Fruit fly (Drosophila melanogaster) whole organism, embryonic: ENCODE results near the gene Invadolysin.

Experiments
- ATbp ChIP-seq: fragments of 200-800 bp; sonication (Bioruptor generic); optimal IDR thresholded peaks from 2 replicates; lab custom pipeline; 2017; ENCODE audit warnings: missing biosample characterization, mild to moderate bottlenecking, missing genetic modification characterization, missing genetic modification reagents
- CG11398 ChIP-seq: fragments of 200-800 bp; sonication (Bioruptor generic); optimal IDR thresholded peaks from 2 replicates; lab custom pipeline; 2016; ENCODE audit warnings: missing biosample characterization, missing genetic modification characterization
- CG12071 ChIP-seq: fragments of 200-800 bp; sonication (Bioruptor generic); optimal IDR thresholded peaks from 3 replicates; lab custom pipeline; 2018; ENCODE audit warnings: missing biosample characterization, mild to moderate bottlenecking, missing genetic modification characterization
- CG12104 ChIP-seq: fragments of 200-800 bp; sonication (Bioruptor generic); optimal IDR thresholded peaks from 3 replicates; lab custom pipeline; 2016; ENCODE audit warnings: missing biosample characterization, missing genetic modification characterization
- CG12236 ChIP-seq: fragments of 200-800 bp; sonication (Bioruptor generic); optimal IDR thresholded peaks from 2 replicates; lab custom pipeline; 2016; ENCODE audit warnings: missing biosample characterization, missing genetic modification characterization
- CG12659 ChIP-seq: fragments of 200-800 bp; sonication (Bioruptor generic); optimal IDR thresholded peaks from 3 replicates; lab custom pipeline; 2017; ENCODE audit warnings: mild to moderate bottlenecking, missing biosample characterization, missing genetic modification reagents, missing genetic modification characterization
- CG13624 ChIP-seq: fragments of 200-800 bp; sonication (Bioruptor generic); optimal IDR thresholded peaks from 2 replicates; lab custom pipeline; 2016; ENCODE audit warnings: missing biosample characterization, missing genetic modification characterization
- CG17829 ChIP-seq: fragments of 200-800 bp; optimal IDR thresholded peaks from 2 replicates; lab custom pipeline; 2019; ENCODE audit warnings: missing biosample characterization, mild to moderate bottlenecking, missing genetic modification characterization, moderate library complexity
- CG1832 ChIP-seq: fragments of 200-800 bp; sonication (Bioruptor generic); optimal IDR thresholded peaks from 2 replicates; lab custom pipeline; 2017; ENCODE audit warnings: missing biosample characterization, mild to moderate bottlenecking, missing genetic modification characterization, inconsistent platforms
- CG18599 ChIP-seq: fragments of 200-800 bp; sonication (Bioruptor generic); optimal IDR thresholded peaks from 3 replicates; lab custom pipeline; 2017; ENCODE audit warnings: missing biosample characterization, missing genetic modification characterization, mild to moderate bottlenecking, moderate library complexity, missing genetic modification reagents
- CG2712 ChIP-seq: fragments of 200-800 bp; optimal IDR thresholded peaks from 3 replicates; lab custom pipeline; 2019; ENCODE audit warnings: missing biosample characterization, mild to moderate bottlenecking, missing genetic modification characterization, moderate library complexity
- CG31365 ChIP-seq: fragments of 200-800 bp; sonication (Bioruptor generic); optimal IDR thresholded peaks from 2 replicates; lab custom pipeline; 2018; ENCODE audit warnings: missing biosample characterization, mild to moderate bottlenecking, missing genetic modification characterization
- CG31388 ChIP-seq: fragments of 200-800 bp; sonication (Bioruptor generic); optimal IDR thresholded peaks from 2 replicates; lab custom pipeline; 2016; ENCODE audit warnings: missing biosample characterization, missing genetic modification characterization
- CG3847 ChIP-seq: fragments of 200-800 bp; sonication (Bioruptor generic); IDR thresholded peaks from 2 replicates; pipeline ENCODE4 v1.3.6; 2022; ENCODE audit warnings: missing biosample characterization, missing genetic modification characterization
- CG4404 ChIP-seq: fragments of 200-800 bp; sonication (Bioruptor generic); IDR thresholded peaks from 2 replicates; pipeline ENCODE4 v1.3.6; 2022; ENCODE audit warnings: missing biosample characterization, missing genetic modification characterization
- CG4424 ChIP-seq: fragments of 200-800 bp; sonication (Bioruptor generic); optimal IDR thresholded peaks from 3 replicates; lab custom pipeline; 2016; ENCODE audit warnings: missing biosample characterization, missing genetic modification characterization
- CG7963 ChIP-seq: fragments of 200-800 bp; sonication (Bioruptor generic); IDR thresholded peaks from 3 replicates; pipeline ENCODE4 v1.3.6; 2022; ENCODE audit warnings: missing biosample characterization, missing genetic modification characterization; ENCODE audit not compliant: partially characterized antibody
- CG9876 ChIP-seq: fragments of 200-800 bp; sonication (Bioruptor generic); optimal IDR thresholded peaks from 2 replicates; lab custom pipeline; 2016; ENCODE audit warnings: missing biosample characterization, missing genetic modification characterization
- E2f2 ChIP-seq: fragments of 200-800 bp; sonication (Bioruptor generic); IDR thresholded peaks from 2 replicates; pipeline ENCODE4 v1.3.6; 2022; ENCODE audit warnings: missing biosample characterization, missing genetic modification characterization
- Fer3 ChIP-seq: fragments of 200-800 bp; sonication (Bioruptor generic); optimal IDR thresholded peaks from 2 replicates; lab custom pipeline; 2018; ENCODE audit warnings: missing biosample characterization, mild to moderate bottlenecking, missing genetic modification characterization, moderate library complexity
- HLH54F ChIP-seq: fragments of 200-800 bp; sonication (Bioruptor generic); optimal IDR thresholded peaks from 3 replicates; lab custom pipeline; 2016; ENCODE audit warnings: missing biosample characterization, missing genetic modification characterization
- Mes4 ChIP-seq: fragments of 200-800 bp; sonication (Bioruptor generic); optimal IDR thresholded peaks from 2 replicates; lab custom pipeline; 2016; ENCODE audit warnings: missing biosample characterization, missing genetic modification characterization
- Nf-YB ChIP-seq: fragments of 200-800 bp; sonication (Bioruptor generic); optimal IDR thresholded peaks from 3 replicates; lab custom pipeline; 2019; ENCODE audit warnings: missing biosample characterization, mild to moderate bottlenecking, missing genetic modification characterization, moderate library complexity
- NfI ChIP-seq: fragments of 200-800 bp; sonication (Bioruptor generic); optimal IDR thresholded peaks from 3 replicates; lab custom pipeline; 2018; ENCODE audit warnings: missing biosample characterization, mild to moderate bottlenecking, missing genetic modification characterization, moderate library complexity
- PHDP ChIP-seq: fragments of 200-800 bp; sonication (Bioruptor generic); optimal IDR thresholded peaks from 3 replicates; lab custom pipeline; 2018; ENCODE audit warnings: missing biosample characterization, mild to moderate bottlenecking, missing genetic modification characterization, moderate library complexity
- Ptx1 ChIP-seq: fragments of 200-800 bp; sonication (Bioruptor generic); IDR thresholded peaks from 2 replicates; pipeline ENCODE4 v1.3.6; 2022; ENCODE audit warnings: missing biosample characterization, missing genetic modification characterization
- Ravus ChIP-seq: fragments of 200-800 bp; sonication (Bioruptor generic); IDR thresholded peaks from 2 replicates; pipeline ENCODE4 v1.3.6; 2022; ENCODE audit warnings: missing biosample characterization, missing genetic modification characterization
- Xrp1 ChIP-seq: fragments of 200-800 bp; sonication (Bioruptor generic); IDR thresholded peaks from 2 replicates; pipeline ENCODE4 v1.3.6; 2022; ENCODE audit warnings: missing biosample characterization, missing genetic modification characterization
- ap ChIP-seq: fragments of 200-800 bp; sonication (Bioruptor generic); IDR thresholded peaks from 2 replicates; pipeline ENCODE4 v1.3.6; 2022; ENCODE audit warnings: missing biosample characterization, missing genetic modification characterization
- ara ChIP-seq: fragments of 200-800 bp; sonication (Bioruptor generic); IDR thresholded peaks from 2 replicates; pipeline ENCODE4 v1.3.6; 2022; ENCODE audit warnings: missing biosample characterization, missing genetic modification characterization
- bsh ChIP-seq, 2 experiments: fragments of 200-800 bp; sonication (Bioruptor generic); optimal IDR thresholded peaks; 2 replicates each; lab custom pipeline; 2017 to 2018; ENCODE audit warnings: mild to moderate bottlenecking in 2 of 2, missing biosample characterization in 2 of 2, missing genetic modification characterization in 2 of 2, moderate library complexity in 1 of 2
- cg ChIP-seq: fragments of 200-800 bp; sonication (Bioruptor generic); optimal IDR thresholded peaks from 3 replicates; lab custom pipeline; 2019; ENCODE audit warnings: missing biosample characterization, mild to moderate bottlenecking, missing genetic modification characterization, moderate library complexity
- ci ChIP-seq: fragments of 200-800 bp; sonication (Bioruptor generic); IDR thresholded peaks from 3 replicates; pipeline ENCODE4 v1.3.6; 2022; ENCODE audit warnings: missing biosample characterization, missing genetic modification characterization
- dimm ChIP-seq: fragments of 200-800 bp; sonication (Bioruptor generic); IDR thresholded peaks from 2 replicates; pipeline ENCODE4 v1.3.6; 2022; ENCODE audit warnings: missing biosample characterization, missing genetic modification characterization
- dmrt99B ChIP-seq: fragments of 200-800 bp; sonication (Bioruptor generic); optimal IDR thresholded peaks from 2 replicates; lab custom pipeline; 2018; ENCODE audit warnings: missing biosample characterization, mild to moderate bottlenecking, missing genetic modification characterization, moderate library complexity
- dysf ChIP-seq: fragments of 200-800 bp; sonication (Bioruptor generic); IDR thresholded peaks from 3 replicates; pipeline ENCODE4 v1.3.6; 2022; ENCODE audit warnings: missing biosample characterization, missing genetic modification characterization
- ewg ChIP-seq: fragments of 200-800 bp; sonication (Bioruptor generic); optimal IDR thresholded peaks from 3 replicates; lab custom pipeline; 2017; ENCODE audit warnings: mild to moderate bottlenecking, missing biosample characterization, missing genetic modification reagents, missing genetic modification characterization
- fd64A ChIP-seq: fragments of 200-800 bp; sonication (Bioruptor generic); optimal IDR thresholded peaks from 3 replicates; lab custom pipeline; 2018; ENCODE audit warnings: missing biosample characterization, mild to moderate bottlenecking, missing genetic modification characterization
- h ChIP-seq: fragments of >200 bp; optimal IDR thresholded peaks from 2 replicates; lab custom pipeline; 2017
- ham ChIP-seq: fragments of 200-800 bp; sonication (Bioruptor generic); IDR thresholded peaks from 2 replicates; pipeline ENCODE4 v1.3.6; 2022; ENCODE audit warnings: missing biosample characterization, missing genetic modification characterization
- hb ChIP-seq: fragments of 200-800 bp; sonication (Bioruptor generic); IDR thresholded peaks from 3 replicates; pipeline ENCODE4 v1.3.6; 2022; ENCODE audit warnings: missing biosample characterization, missing genetic modification characterization; ENCODE audit not compliant: partially characterized antibody
- hbn ChIP-seq: fragments of 200-800 bp; sonication (Bioruptor generic); IDR thresholded peaks from 2 replicates; pipeline ENCODE4 v1.3.6; 2022; ENCODE audit warnings: missing biosample characterization, missing genetic modification characterization; ENCODE audit not compliant: partially characterized antibody
- oc ChIP-seq: fragments of 200-800 bp; sonication (Bioruptor generic); optimal IDR thresholded peaks from 2 replicates; lab custom pipeline; 2018; ENCODE audit warnings: missing biosample characterization, mild to moderate bottlenecking, missing genetic modification characterization, moderate library complexity
- onecut ChIP-seq: fragments of 200-800 bp; sonication (Bioruptor generic); IDR thresholded peaks from 2 replicates; pipeline ENCODE4 v1.3.6; 2022; ENCODE audit warnings: missing biosample characterization, missing genetic modification characterization
- pnt ChIP-seq: fragments of 200-800 bp; sonication (Bioruptor generic); optimal IDR thresholded peaks from 3 replicates; lab custom pipeline; 2016; ENCODE audit warnings: missing biosample characterization, missing genetic modification characterization
- pzg ChIP-seq: fragments of 200-800 bp; sonication (Bioruptor generic); optimal IDR thresholded peaks from 3 replicates; lab custom pipeline; 2018; ENCODE audit warnings: missing biosample characterization, mild to moderate bottlenecking, missing genetic modification characterization, moderate library complexity
- rib ChIP-seq: fragments of 200-800 bp; sonication (Bioruptor generic); IDR thresholded peaks from 2 replicates; pipeline ENCODE4 v1.3.6; 2022; ENCODE audit warnings: missing biosample characterization, missing genetic modification characterization
- seq ChIP-seq: fragments of 200-800 bp; sonication (Bioruptor generic); IDR thresholded peaks from 2 replicates; pipeline ENCODE4 v1.3.6; 2022; ENCODE audit warnings: missing biosample characterization, missing genetic modification characterization
- sima ChIP-seq: fragments of 200-800 bp; sonication (Bioruptor generic); optimal IDR thresholded peaks from 2 replicates; lab custom pipeline; 2016; ENCODE audit warnings: missing biosample characterization, missing genetic modification characterization
- sna ChIP-seq: fragments of 200-800 bp; sonication (Bioruptor generic); IDR thresholded peaks from 2 replicates; pipeline ENCODE4 v1.3.6; 2022; ENCODE audit warnings: missing biosample characterization, missing genetic modification characterization; ENCODE audit not compliant: partially characterized antibody
- stwl ChIP-seq: fragments of 200-800 bp; sonication (Bioruptor generic); optimal IDR thresholded peaks from 3 replicates; lab custom pipeline; 2018; ENCODE audit warnings: missing biosample characterization, mild to moderate bottlenecking, missing genetic modification characterization, moderate library complexity
- vvl ChIP-seq: fragments of 200-800 bp; sonication (Bioruptor generic); IDR thresholded peaks from 2 replicates; pipeline ENCODE4 v1.3.6; 2022; ENCODE audit warnings: missing biosample characterization, missing genetic modification characterization

Invadolysin gene

dm6 chr3R:10150555-10150954 lies 6.1 kb downstream of the Invadolysin start (continued):
- TF ChIP-seq CG2712 (tag; lab: Kevin White, UChicago), result no peak
- TF ChIP-seq ap (GFP tag; lab: Robert Waterston, UW), result peak; percentile 13; the same call in 1 of the 2 replicates
- TF ChIP-seq Nf-YB (GFP tag; lab: Kevin White, UChicago), result no peak
- peak; percentile 48; the same call in 1 of the 2 replicates for TF ChIP-seq ara
- peak; percentile 6 for TF ChIP-seq CG12071
- TF ChIP-seq CG31365 (tag; lab: Kevin White, UChicago), result no peak
- no peak for TF ChIP-seq CG1832
- no peak for TF ChIP-seq pnt (GFP tag; lab: Kevin White, UChicago)
- TF ChIP-seq CG7963 (GFP tag; lab: Robert Waterston, UW), result no peak
- TF ChIP-seq Fer3 (tag; lab: Kevin White, UChicago), result no peak
- TF ChIP-seq sna (GFP tag; lab: Robert Waterston, UW), result no peak
- no peak for TF ChIP-seq Ravus (GFP tag; lab: Robert Waterston, UW)
- TF ChIP-seq CG4404, result no peak
- TF ChIP-seq stwl (tag; lab: Kevin White, UChicago), result no peak
- peak; percentile 54 for TF ChIP-seq oc (tag; lab: Kevin White, UChicago)
- TF ChIP-seq vvl, result peak; percentile 42; the same call in 1 of the 2 replicates
- no peak for TF ChIP-seq CG9876 (GFP tag; lab: Kevin White, UChicago)
- TF ChIP-seq bsh (GFP tag; optimal IDR thresholded peaks at IDR 0.05; lab: Kevin White, UChicago), result peak in 1 of 2 experiments; percentile 12
- TF ChIP-seq CG12659 (GFP tag; lab: Kevin White, UChicago), result no peak
- no peak for TF ChIP-seq HLH54F (GFP tag; lab: Kevin White, UChicago)
- no peak for TF ChIP-seq CG18599 (GFP tag; lab: Kevin White, UChicago)
- peak; percentile 49 for TF ChIP-seq Xrp1 (GFP tag; lab: Robert Waterston, UW)
- TF ChIP-seq CG13624 (GFP tag; lab: Kevin White, UChicago), result no peak
- no peak for TF ChIP-seq hb
- no peak for TF ChIP-seq Ptx1 (GFP tag; lab: Robert Waterston, UW)
- TF ChIP-seq ATbp (GFP tag; lab: Kevin White, UChicago), result peak; percentile 80
- no peak for TF ChIP-seq CG3847 (GFP tag; lab: Robert Waterston, UW)
- no peak for TF ChIP-seq CG4424 (GFP tag; lab: Kevin White, UChicago)
- no peak for TF ChIP-seq rib (GFP tag; lab: Robert Waterston, UW)
- peak; percentile 37; the same call in 1 of the 2 replicates for TF ChIP-seq seq (GFP tag; lab: Robert Waterston, UW)
- TF ChIP-seq ci (GFP tag; lab: Robert Waterston, UW), result peak; percentile 69; the same call in 1 of the 3 replicates
- TF ChIP-seq ham (GFP tag; lab: Robert Waterston, UW), result no peak
- no peak for TF ChIP-seq NfI (GFP tag; lab: Kevin White, UChicago)
- peak; percentile 1 for TF ChIP-seq CG12236
- TF ChIP-seq CG11398 (GFP tag; lab: Kevin White, UChicago), result no peak
- TF ChIP-seq ewg (GFP tag; lab: Kevin White, UChicago), result peak; percentile 4
- TF ChIP-seq Mes4 (GFP tag; lab: Kevin White, UChicago), result no peak
- peak; percentile 48 for TF ChIP-seq dmrt99B (tag; lab: Kevin White, UChicago)
- TF ChIP-seq onecut (GFP tag; lab: Robert Waterston, UW), result 0 out of 2 replicates have a peak, but pooled peaks have one; percentile 13
- TF ChIP-seq CG12104 (GFP tag; lab: Kevin White, UChicago), result no peak
- no peak for TF ChIP-seq dimm (GFP tag; lab: Robert Waterston, UW)
- TF ChIP-seq CG31388 (GFP tag; lab: Kevin White, UChicago), result no peak
- no peak for TF ChIP-seq dysf (GFP tag; lab: Robert Waterston, UW)
- TF ChIP-seq CG17829 (tag; lab: Kevin White, UChicago), result no peak
- TF ChIP-seq hbn (GFP tag; lab: Robert Waterston, UW), result no peak
- TF ChIP-seq sima (GFP tag; lab: Kevin White, UChicago), result no peak
- no peak for TF ChIP-seq h (lab: Kevin White, UChicago)
- TF ChIP-seq cg, result no peak
- TF ChIP-seq pzg (GFP tag; lab: Kevin White, UChicago), result no peak
- TF ChIP-seq PHDP (tag; lab: Kevin White, UChicago), result no peak
- TF ChIP-seq fd64A, result peak; percentile 19
- TF ChIP-seq E2f2 (GFP tag; lab: Robert Waterston, UW), result no peak
